Fruit fly (Drosophila melanogaster) whole organism, wandering third instar larva: ENCODE measurements around the gene CG8578.

ENCODE experiments used
- CrebA ChIP-seq: fragments of 200-800 bp; sonication (Bioruptor generic); optimal IDR thresholded peaks from 2 replicates; lab custom pipeline; 2016; ENCODE audit warnings: missing biosample characterization, mild to moderate bottlenecking, missing genetic modification characterization, borderline replicate concordance
- Dif ChIP-seq: fragments of 200-275, 200-300 bp; sonication (Bioruptor generic); optimal IDR thresholded peaks from 2 replicates; lab custom pipeline; 2018; ENCODE audit warnings: missing biosample characterization, missing genetic modification characterization; ENCODE audit not compliant: partially characterized antibody
- Hr83 ChIP-seq: fragments of 200-300 bp; sonication (Bioruptor generic); optimal IDR thresholded peaks from 2 replicates; lab custom pipeline; 2016; ENCODE audit warnings: missing biosample characterization, mild to moderate bottlenecking, missing genetic modification characterization, moderate library complexity; ENCODE audit not compliant: poor library complexity, severe bottlenecking
- Jra ChIP-seq: sonication (Bioruptor generic); optimal IDR thresholded peaks from 2 replicates; lab custom pipeline; 2016; ENCODE audit warnings: missing biosample characterization, missing genetic modification characterization
- Mio ChIP-seq: sonication (Bioruptor generic); optimal IDR thresholded peaks from 2 replicates; lab custom pipeline; 2016; ENCODE audit warnings: missing biosample characterization, missing genetic modification characterization
- OdsH ChIP-seq: fragments of 200-800 bp; sonication (Bioruptor generic); optimal IDR thresholded peaks from 2 replicates; lab custom pipeline; 2016; ENCODE audit warnings: missing biosample characterization, mild to moderate bottlenecking, missing genetic modification characterization
- Sp1 ChIP-seq: fragments of 200-800 bp; sonication (Bioruptor generic); optimal IDR thresholded peaks from 3 replicates; lab custom pipeline; 2019; ENCODE audit warnings: missing biosample characterization, mild to moderate bottlenecking, missing genetic modification characterization, moderate library complexity
- br ChIP-seq: fragments of 200-800 bp; sonication (Bioruptor generic); optimal IDR thresholded peaks from 2 replicates; lab custom pipeline; 2016; ENCODE audit warnings: missing biosample characterization, missing genetic modification characterization
- foxo ChIP-seq, 2 experiments: fragments of 200-800 bp; sonication (Bioruptor generic); optimal IDR thresholded peaks; 2 replicates in 1 of 2; 3 replicates in 1 of 2; lab custom pipeline; 2016 to 2017; ENCODE audit warnings: missing biosample characterization in 2 of 2, missing genetic modification characterization in 2 of 2
- h ChIP-seq: fragments of 200-800 bp; sonication (Bioruptor generic); optimal IDR thresholded peaks from 3 replicates; lab custom pipeline; 2016; ENCODE audit warnings: missing biosample characterization, mild to moderate bottlenecking, missing genetic modification characterization
- lola ChIP-seq: fragments of >200 bp; optimal IDR thresholded peaks from 2 replicates; lab custom pipeline; 2017; ENCODE audit warnings: missing biosample characterization, missing genetic modification characterization
- sv ChIP-seq: fragments of 200-800 bp; sonication (Bioruptor generic); optimal IDR thresholded peaks from 3 replicates; lab custom pipeline; 2016; ENCODE audit warnings: missing biosample characterization, missing genetic modification characterization

DNA sequence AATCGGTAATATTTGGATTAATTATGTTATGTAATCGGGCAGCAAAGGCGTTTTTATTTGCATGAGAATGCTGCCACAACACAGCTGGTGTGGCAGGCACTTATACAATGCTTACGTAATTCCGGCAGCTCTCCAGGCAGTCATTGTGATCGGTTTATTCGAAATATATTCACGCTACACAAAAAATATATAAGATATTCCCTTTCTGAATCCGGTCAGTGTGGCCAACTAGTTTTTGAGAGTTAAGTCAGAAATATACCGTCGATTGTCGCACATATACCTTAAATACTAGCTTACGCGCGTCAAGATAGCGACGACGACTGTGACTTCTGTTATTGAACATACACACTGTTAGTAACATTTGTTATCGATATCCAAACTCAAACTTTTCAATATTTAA lies 4.7 kb downstream of the CG8578 start, which contains the start of gene sun:
- TF ChIP-seq Jra (GFP tag; lab: Kevin White, UChicago) (no peak), lola (GFP tag; lab: Kevin White, UChicago) (no peak), sv (no peak), OdsH (GFP tag; lab: Kevin White, UChicago) (no peak), foxo (GFP tag; optimal IDR thresholded peaks at IDR 0.05; lab: Kevin White, UChicago) (no peak), h (no peak), Hr83 (no peak), CrebA (GFP tag; lab: Kevin White, UChicago) (no peak), Dif (GFP tag; lab: Kevin White, UChicago) (no peak), br (no peak), Sp1 (no peak), Mio (no peak)
